Worm (Caenorhabditis elegans) whole organism, young adult: Measurements from ENCODE around the gene glrx-5.

Source experiments
- B0035.1 ChIP-seq: sonication (generic microtip); optimal IDR thresholded peaks from 2 replicates; lab custom pipeline; 2016; ENCODE audit warnings: missing genetic modification characterization, mild to moderate bottlenecking, missing compliant biosample characterization, missing genotype, missing genetic modification reagents
- B0261.1 ChIP-seq: sonication (generic microtip); optimal IDR thresholded peaks from 2 replicates; lab custom pipeline; 2016; ENCODE audit warnings: mild to moderate bottlenecking, missing genetic modification characterization, moderate library complexity, missing compliant biosample characterization
- B0336.3 ChIP-seq: fragments of 200-800 bp; sonication (Bioruptor generic); IDR thresholded peaks from 2 replicates; pipeline ENCODE4 v1.3.6; 2022; ENCODE audit warnings: missing genetic modification characterization, missing compliant biosample characterization
- C06A6.2 ChIP-seq: fragments of 200-800 bp; sonication (Bioruptor generic); conservative IDR thresholded peaks from 2 replicates; pipeline ENCODE4 v1.3.6; 2022; ENCODE audit warnings: missing genetic modification characterization, missing compliant biosample characterization
- F22D6.2 ChIP-seq: sonication (generic microtip); optimal IDR thresholded peaks from 2 replicates; lab custom pipeline; 2016; ENCODE audit warnings: mild to moderate bottlenecking, missing genetic modification characterization, missing compliant biosample characterization
- F33H1.4 ChIP-seq: fragments of 200-800 bp; sonication (Bioruptor generic); IDR thresholded peaks from 2 replicates; pipeline ENCODE4 v1.3.6; 2022; ENCODE audit warnings: missing genetic modification reagents, missing genetic modification characterization, missing compliant biosample characterization
- F52B5.7 ChIP-seq: sonication (generic microtip); optimal IDR thresholded peaks from 2 replicates; lab custom pipeline; 2016; ENCODE audit warnings: mild to moderate bottlenecking, missing genetic modification characterization, missing compliant biosample characterization
- F57C9.4 ChIP-seq: sonication (generic microtip); optimal IDR thresholded peaks from 2 replicates; lab custom pipeline; 2017; ENCODE audit warnings: mild to moderate bottlenecking, missing genetic modification characterization, missing compliant biosample characterization
- K12H6.12 ChIP-seq: fragments of 200-800 bp; sonication (Bioruptor generic); optimal IDR thresholded peaks from 2 replicates; lab custom pipeline; 2018; ENCODE audit warnings: mild to moderate bottlenecking, missing genetic modification characterization, missing compliant biosample characterization
- Y56A3A.18 ChIP-seq: fragments of 200-800 bp; sonication (Bioruptor generic); IDR thresholded peaks from 2 replicates; pipeline ENCODE4 v1.3.6; 2022; ENCODE audit warnings: missing genetic modification reagents, missing genetic modification characterization, missing compliant biosample characterization
- atf-7 ChIP-seq: sonication (generic microtip); optimal IDR thresholded peaks from 2 replicates; lab custom pipeline; 2017; ENCODE audit warnings: mild to moderate bottlenecking, missing genetic modification characterization, missing compliant biosample characterization
- attf-3 ChIP-seq: fragments of 200-800 bp; sonication (Bioruptor generic); conservative IDR thresholded peaks from 2 replicates; pipeline ENCODE4 v1.3.6; 2022; ENCODE audit warnings: missing genetic modification reagents, missing genetic modification characterization, missing compliant biosample characterization
- attf-5 ChIP-seq: fragments of 200-800 bp; sonication (Bioruptor generic); optimal IDR thresholded peaks from 2 replicates; lab custom pipeline; 2018; ENCODE audit warnings: mild to moderate bottlenecking, missing genetic modification characterization, missing compliant biosample characterization
- attf-6 ChIP-seq: fragments of 200-800 bp; sonication (Bioruptor generic); IDR thresholded peaks from 2 replicates; pipeline ENCODE4 v1.3.6; 2022; ENCODE audit warnings: missing genetic modification reagents, missing genetic modification characterization, missing compliant biosample characterization
- cebp-1 ChIP-seq, 2 experiments: fragments of 200-800 bp in 1 of 2; sonication (Bioruptor generic) in 1 of 2; sonication (generic microtip) in 1 of 2; IDR thresholded peaks in 1 of 2; optimal IDR thresholded peaks in 1 of 2; 2 replicates each; pipeline versions ENCODE4 v1.3.6 to Lab custom; 2017 to 2022; ENCODE audit warnings: missing compliant biosample characterization in 2 of 2, missing genetic modification characterization in 2 of 2, mild to moderate bottlenecking in 1 of 2, missing genetic modification reagents in 1 of 2, moderate library complexity in 1 of 2
- ceh-40 ChIP-seq: fragments of 200-800 bp; sonication (Bioruptor generic); IDR thresholded peaks from 2 replicates; pipeline ENCODE4 v1.3.6; 2022; ENCODE audit warnings: missing genetic modification characterization, missing compliant biosample characterization
- ceh-58 ChIP-seq: fragments of 200-800 bp; sonication (Bioruptor generic); IDR thresholded peaks from 2 replicates; pipeline ENCODE4 v1.3.6; 2022; ENCODE audit warnings: missing genetic modification characterization, missing compliant biosample characterization
- ceh-79 ChIP-seq: sonication (generic microtip); optimal IDR thresholded peaks from 2 replicates; lab custom pipeline; 2017; ENCODE audit warnings: mild to moderate bottlenecking, missing genetic modification characterization, missing compliant biosample characterization
- die-1 ChIP-seq: sonication (generic microtip); optimal IDR thresholded peaks from 2 replicates; lab custom pipeline; 2016; ENCODE audit warnings: missing genotype, mild to moderate bottlenecking, missing genetic modification characterization, missing compliant biosample characterization
- dox-1 ChIP-seq: fragments of 200-800 bp; sonication (Bioruptor generic); IDR thresholded peaks from 2 replicates; pipeline ENCODE4 v1.3.6; 2022; ENCODE audit warnings: missing genetic modification reagents, missing genetic modification characterization, missing compliant biosample characterization
- egl-44 ChIP-seq: fragments of 200-800 bp; sonication (Bioruptor generic); IDR thresholded peaks from 2 replicates; pipeline ENCODE4 v1.3.6; 2022; ENCODE audit warnings: missing genetic modification reagents, missing genetic modification characterization, missing compliant biosample characterization
- ets-4 ChIP-seq: fragments of 200-800 bp; sonication (Bioruptor generic); optimal IDR thresholded peaks from 2 replicates; lab custom pipeline; 2018; ENCODE audit warnings: mild to moderate bottlenecking, missing genetic modification characterization, missing compliant biosample characterization
- hmg-20 ChIP-seq: fragments of 200-800 bp; sonication (Bioruptor generic); IDR thresholded peaks from 2 replicates; pipeline ENCODE4 v1.3.6; 2022; ENCODE audit warnings: missing genetic modification reagents, missing genetic modification characterization, missing compliant biosample characterization
- hsf-1 ChIP-seq: fragments of 200-800 bp; sonication (Bioruptor generic); IDR thresholded peaks from 2 replicates; pipeline ENCODE4 v1.3.6; 2022; ENCODE audit warnings: missing genetic modification reagents, missing genetic modification characterization, missing compliant biosample characterization
- let-526 ChIP-seq: fragments of 200-800 bp; sonication (Bioruptor generic); IDR thresholded peaks from 2 replicates; pipeline ENCODE4 v1.3.6; 2022; ENCODE audit warnings: missing genetic modification reagents, missing genetic modification characterization, missing compliant biosample characterization
- lin-35 ChIP-seq, 3 experiments: fragments of 150-350 bp in 2 of 3; sonication (generic microtip) in 1 of 3; optimal IDR thresholded peaks; 2 replicates each; lab custom pipeline; 2014 to 2018; ENCODE audit warnings: missing biosample characterization in 3 of 3, missing genetic modification characterization in 3 of 3, missing genetic modification reagents in 3 of 3
- lin-40 ChIP-seq: sonication (generic microtip); optimal IDR thresholded peaks from 2 replicates; lab custom pipeline; 2016; ENCODE audit warnings: missing genetic modification characterization, mild to moderate bottlenecking, missing compliant biosample characterization, missing genotype, missing genetic modification reagents
- lsl-1 ChIP-seq: fragments of 200-800 bp; sonication (Bioruptor generic); optimal IDR thresholded peaks from 2 replicates; lab custom pipeline; 2018; ENCODE audit warnings: mild to moderate bottlenecking, missing genetic modification characterization, moderate library complexity, missing compliant biosample characterization
- madf-10 ChIP-seq: sonication (generic microtip); optimal IDR thresholded peaks from 2 replicates; lab custom pipeline; 2016; ENCODE audit warnings: mild to moderate bottlenecking, missing genetic modification characterization, missing compliant biosample characterization
- madf-8 ChIP-seq: fragments of 200-800 bp; sonication (Bioruptor generic); conservative IDR thresholded peaks from 2 replicates; pipeline ENCODE4 v1.3.6; 2022; ENCODE audit warnings: missing genetic modification reagents, missing genetic modification characterization, missing compliant biosample characterization
- mcd-1 ChIP-seq: fragments of 200-800 bp; sonication (Bioruptor generic); IDR thresholded peaks from 2 replicates; pipeline ENCODE4 v1.3.6; 2022; ENCODE audit warnings: missing genetic modification reagents, missing genetic modification characterization, missing compliant biosample characterization
- nfya-2 ChIP-seq: fragments of 200-800 bp; sonication (Bioruptor generic); IDR thresholded peaks from 2 replicates; pipeline ENCODE4 v1.3.6; 2022; ENCODE audit warnings: missing genetic modification reagents, missing genetic modification characterization, missing compliant biosample characterization
- nfyb-1 ChIP-seq: fragments of 200-800 bp; sonication (Bioruptor generic); IDR thresholded peaks from 2 replicates; pipeline ENCODE4 v1.3.6; 2022; ENCODE audit warnings: missing genetic modification reagents, missing genetic modification characterization, missing compliant biosample characterization
- nhr-120 ChIP-seq: fragments of 200-800 bp; sonication (Bioruptor generic); IDR thresholded peaks from 2 replicates; pipeline ENCODE4 v1.3.6; 2022; ENCODE audit warnings: missing genetic modification characterization, missing compliant biosample characterization
- nhr-27 ChIP-seq: fragments of 200-800 bp; sonication (Bioruptor generic); optimal IDR thresholded peaks from 2 replicates; lab custom pipeline; 2018; ENCODE audit warnings: mild to moderate bottlenecking, missing genetic modification characterization, moderate library complexity, missing compliant biosample characterization
- nhr-80 ChIP-seq: sonication (generic microtip); optimal IDR thresholded peaks from 2 replicates; lab custom pipeline; 2016; ENCODE audit warnings: missing genetic modification characterization, missing compliant biosample characterization
- nhr-90 ChIP-seq: sonication (generic microtip); optimal IDR thresholded peaks from 2 replicates; lab custom pipeline; 2016; ENCODE audit warnings: missing genotype, mild to moderate bottlenecking, missing genetic modification characterization, missing compliant biosample characterization
- rec-8 ChIP-seq, 2 experiments: sonication (generic microtip); optimal IDR thresholded peaks; 2 replicates each; lab custom pipeline; 2016; ENCODE audit warnings: mild to moderate bottlenecking in 2 of 2, missing genetic modification characterization in 2 of 2, missing genetic modification reagents in 2 of 2, missing genotype in 2 of 2, missing biosample characterization in 1 of 2, missing compliant biosample characterization in 1 of 2, moderate library complexity in 1 of 2
- repo-1 ChIP-seq: sonication (generic microtip); optimal IDR thresholded peaks from 2 replicates; lab custom pipeline; 2017; ENCODE audit warnings: mild to moderate bottlenecking, missing genetic modification characterization, missing compliant biosample characterization
- sea-2 ChIP-seq: fragments of 200-800 bp; sonication (Bioruptor generic); IDR thresholded peaks from 2 replicates; pipeline ENCODE4 v1.3.6; 2022; ENCODE audit warnings: missing genetic modification characterization, missing compliant biosample characterization
- snpc-1.1 ChIP-seq: sonication (generic microtip); optimal IDR thresholded peaks from 2 replicates; lab custom pipeline; 2017; ENCODE audit warnings: missing genetic modification characterization, mild to moderate bottlenecking, missing compliant biosample characterization, antibody characterized with exemption, moderate library complexity, missing genotype, missing genetic modification reagents; ENCODE audit not compliant: insufficient read depth
- snpc-1.3 ChIP-seq: sonication (generic microtip); optimal IDR thresholded peaks from 2 replicates; lab custom pipeline; 2017; ENCODE audit warnings: missing genetic modification characterization, mild to moderate bottlenecking, missing compliant biosample characterization, antibody characterized with exemption, moderate library complexity, missing genotype, missing genetic modification reagents; ENCODE audit not compliant: insufficient read depth
- snpc-4 ChIP-seq, 5 experiments: fragments of 150-350 bp in 1 of 5; sonication (generic microtip) in 4 of 5; optimal IDR thresholded peaks; 2 replicates each; lab custom pipeline; 2014 to 2018; ENCODE audit warnings: missing genetic modification characterization in 5 of 5, missing biosample characterization in 3 of 5, antibody characterized with exemption in 2 of 5, mild to moderate bottlenecking in 2 of 5, missing compliant biosample characterization in 2 of 5, missing genotype in 2 of 5, moderate library complexity in 2 of 5, missing genetic modification reagents in 1 of 5
- tbx-9 ChIP-seq: sonication (generic microtip); optimal IDR thresholded peaks from 2 replicates; lab custom pipeline; 2016; ENCODE audit warnings: borderline replicate concordance, missing genetic modification characterization, inconsistent platforms, missing compliant biosample characterization
- zim-3 ChIP-seq: sonication (generic microtip); optimal IDR thresholded peaks from 2 replicates; lab custom pipeline; 2017; ENCODE audit warnings: mild to moderate bottlenecking, missing genetic modification characterization, moderate library complexity, missing compliant biosample characterization
- ztf-3 ChIP-seq: fragments of 200-800 bp; sonication (Bioruptor generic); optimal IDR thresholded peaks from 2 replicates; lab custom pipeline; 2018; ENCODE audit warnings: mild to moderate bottlenecking, missing genetic modification characterization, missing compliant biosample characterization

glrx-5 gene

DNA sequence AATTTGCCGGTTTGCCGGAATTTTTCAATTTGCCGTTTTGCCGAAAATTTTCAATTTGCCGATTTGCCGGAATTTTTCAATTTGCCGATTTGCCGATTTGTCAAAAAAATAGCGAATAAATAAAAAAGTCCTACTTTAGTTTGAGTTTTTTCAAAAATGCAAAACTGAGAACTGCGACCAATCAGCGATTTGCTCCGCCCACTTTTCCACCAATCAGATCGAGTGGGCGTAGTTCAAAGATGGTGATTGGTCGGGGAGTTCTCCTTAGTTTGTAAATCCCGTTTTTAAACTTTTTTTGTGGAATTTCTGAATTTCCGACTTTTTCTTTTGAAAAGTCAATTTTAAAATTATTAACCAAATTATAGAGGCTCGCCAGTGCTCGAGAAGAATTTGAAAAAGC is 42.4 kb downstream of the glrx-5 start:
- TF ChIP-seq B0035.1 (no peak), nhr-120 (no peak), nfyb-1 (peak; percentile 87)

DNA sequence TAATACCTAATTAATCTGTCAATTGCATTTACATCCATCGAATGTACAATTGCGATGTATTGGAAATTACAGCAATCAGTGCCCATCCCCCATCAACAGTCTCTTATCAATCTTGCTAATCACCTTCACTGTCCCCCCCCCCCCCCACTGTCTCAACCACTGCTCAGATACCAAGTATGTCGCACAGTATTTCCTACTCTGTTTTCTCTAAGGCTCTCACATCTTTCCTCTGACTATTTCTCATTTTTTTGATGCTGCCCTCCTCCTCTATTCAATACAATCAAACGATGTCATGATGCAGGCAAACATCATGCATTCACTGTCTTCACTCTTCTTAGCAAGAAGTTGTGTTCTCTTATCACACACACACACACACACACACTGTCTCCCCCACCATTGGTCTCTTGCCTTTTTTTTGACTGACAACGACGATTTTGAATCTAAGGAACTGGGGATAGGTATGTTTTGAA is 46.1 kb downstream of the glrx-5 start, which contains the start of the genes zip-12 and Y75B8A.63:
TSS of gene zip-12 (plus strand) at position 387 of the 470 bp plus-strand sequence.
TSS of gene Y75B8A.63 (plus strand) at position 420 of the 470 bp plus-strand sequence.
- TF ChIP-seq cebp-1 (GFP tag; IDR thresholded peaks at IDR 0.05; lab: Robert Waterston, UW) = no peak
- TF ChIP-seq cebp-1 (tag; optimal IDR thresholded peaks at IDR 0.05; lab: Kevin White, UChicago) = peak; percentile 62
- TF ChIP-seq attf-6 (GFP tag; lab: Robert Waterston, UW) = no peak
- TF ChIP-seq lin-35 (GFP tag; optimal IDR thresholded peaks at IDR 0.05; lab: Kevin White, UChicago) = no peak
- TF ChIP-seq snpc-1.1 (tag; lab: Kevin White, UChicago) = no peak
- TF ChIP-seq repo-1 (tag; lab: Kevin White, UChicago) = no peak
- TF ChIP-seq B0336.3 (GFP tag; lab: Robert Waterston, UW) = peak; percentile 55; the same call in 1 of the 2 replicates
- no peak for TF ChIP-seq madf-8 (GFP tag; lab: Robert Waterston, UW)
- TF ChIP-seq atf-7 (tag; lab: Kevin White, UChicago) = peak; percentile 67
- no peak for TF ChIP-seq ztf-3 (GFP tag; lab: Kevin White, UChicago)
- no peak for TF ChIP-seq tbx-9
- TF ChIP-seq F22D6.2 = no peak
- TF ChIP-seq attf-5 = no peak
- no peak for TF ChIP-seq egl-44 (GFP tag; lab: Robert Waterston, UW)
- no peak for TF ChIP-seq F52B5.7 (tag; lab: Kevin White, UChicago)
- no peak for TF ChIP-seq nhr-90
- no peak for TF ChIP-seq nhr-27 (tag; lab: Kevin White, UChicago)
- no peak for TF ChIP-seq B0261.1 (tag; lab: Kevin White, UChicago)
- TF ChIP-seq lsl-1 (GFP tag; lab: Kevin White, UChicago) = no peak
- no peak for TF ChIP-seq snpc-4 (GFP tag; optimal IDR thresholded peaks at IDR 0.05; lab: Kevin White, UChicago)
- no peak for TF ChIP-seq snpc-4 (tag; optimal IDR thresholded peaks at IDR 0.05; lab: Kevin White, UChicago)
- TF ChIP-seq zim-3 (tag; lab: Kevin White, UChicago) = no peak
- TF ChIP-seq Y56A3A.18 (GFP tag; lab: Robert Waterston, UW) = no peak
- TF ChIP-seq F33H1.4 (GFP tag; lab: Robert Waterston, UW) = no peak
- no peak for TF ChIP-seq hsf-1 (GFP tag; lab: Robert Waterston, UW)
- no peak; the same call in 1 of the 2 replicates for TF ChIP-seq dox-1 (GFP tag; lab: Robert Waterston, UW)
- TF ChIP-seq sea-2 (GFP tag; lab: Robert Waterston, UW) = no peak
- TF ChIP-seq nfya-2 (GFP tag; lab: Robert Waterston, UW) = no peak
- no peak for TF ChIP-seq C06A6.2 (GFP tag; lab: Robert Waterston, UW)
- TF ChIP-seq lin-40 = no peak
- TF ChIP-seq die-1 (tag; lab: Kevin White, UChicago) = no peak
- TF ChIP-seq ceh-79 (tag; lab: Kevin White, UChicago) = no peak
- TF ChIP-seq snpc-1.3 (tag; lab: Kevin White, UChicago) = no peak
- TF ChIP-seq mcd-1 (GFP tag; lab: Robert Waterston, UW) = 0 out of 2 replicates have a peak, but pooled peaks have one; percentile 14
- TF ChIP-seq madf-10 (tag; lab: Kevin White, UChicago) = no peak
- TF ChIP-seq rec-8 (tag; optimal IDR thresholded peaks at IDR 0.05; lab: Kevin White, UChicago) = no peak
- TF ChIP-seq ets-4 (GFP tag; lab: Kevin White, UChicago) = peak; percentile 83
- no peak for TF ChIP-seq ceh-40
- TF ChIP-seq attf-3 = no peak
- TF ChIP-seq nhr-80 (tag; lab: Kevin White, UChicago) = peak; percentile 72
- no peak for TF ChIP-seq ceh-58 (GFP tag; lab: Robert Waterston, UW)
- no peak for TF ChIP-seq let-526
- TF ChIP-seq F57C9.4 (tag; lab: Kevin White, UChicago) = no peak
- TF ChIP-seq hmg-20 (GFP tag; lab: Robert Waterston, UW) = no peak
- TF ChIP-seq K12H6.12 (tag; lab: Kevin White, UChicago) = no peak
